Fruit fly (Drosophila melanogaster) whole organism, embryonic: ENCODE results near the gene CG7304.

Experiments used
- Abd-B ChIP-seq: fragments of 200-800 bp; sonication (Bioruptor generic); optimal IDR thresholded peaks from 2 replicates; lab custom pipeline; 2018; ENCODE audit warnings: missing biosample characterization, mild to moderate bottlenecking, missing genetic modification characterization, moderate library complexity
- CG10209 ChIP-seq: fragments of 200-800 bp; sonication (Bioruptor generic); optimal IDR thresholded peaks from 3 replicates; lab custom pipeline; 2017; ENCODE audit warnings: missing biosample characterization, mild to moderate bottlenecking, missing genetic modification characterization, missing genetic modification reagents
- CG10431 ChIP-seq: fragments of 200-800 bp; sonication (Bioruptor generic); optimal IDR thresholded peaks from 3 replicates; lab custom pipeline; 2018; ENCODE audit warnings: missing biosample characterization, mild to moderate bottlenecking, missing genetic modification characterization
- CG11504 ChIP-seq: fragments of 200-800 bp; sonication (Bioruptor generic); optimal IDR thresholded peaks from 3 replicates; lab custom pipeline; 2019; ENCODE audit warnings: missing biosample characterization, mild to moderate bottlenecking, missing genetic modification characterization, moderate library complexity
- CG1233 ChIP-seq: fragments of 200-800 bp; sonication (Bioruptor generic); optimal IDR thresholded peaks from 4 replicates; lab custom pipeline; 2018; ENCODE audit warnings: missing biosample characterization, mild to moderate bottlenecking, missing genetic modification characterization
- CG12391 ChIP-seq: fragments of 200-800 bp; sonication (Bioruptor generic); optimal IDR thresholded peaks from 3 replicates; lab custom pipeline; 2018; ENCODE audit warnings: missing biosample characterization, mild to moderate bottlenecking, missing genetic modification characterization, moderate library complexity
- CG13424 ChIP-seq: fragments of 200-800 bp; sonication (Bioruptor generic); optimal IDR thresholded peaks from 2 replicates; lab custom pipeline; 2019; ENCODE audit warnings: missing biosample characterization, mild to moderate bottlenecking, missing genetic modification characterization, moderate library complexity
- CG14050 ChIP-seq: fragments of 200-800 bp; sonication (Bioruptor generic); IDR thresholded peaks from 3 replicates; pipeline ENCODE4 v1.3.6; 2022; ENCODE audit warnings: missing biosample characterization, missing genetic modification characterization
- CG15011 ChIP-seq: fragments of 200-800 bp; sonication (Bioruptor generic); optimal IDR thresholded peaks from 3 replicates; lab custom pipeline; 2018; ENCODE audit warnings: missing biosample characterization, mild to moderate bottlenecking, missing genetic modification characterization
- CG1602 ChIP-seq: fragments of 200-800 bp; sonication (Bioruptor generic); optimal IDR thresholded peaks from 3 replicates; lab custom pipeline; 2016; ENCODE audit warnings: missing biosample characterization, missing genetic modification characterization
- CG17361 ChIP-seq: fragments of 200-800 bp; sonication (Bioruptor generic); IDR thresholded peaks from 3 replicates; pipeline ENCODE4 v1.3.6; 2022; ENCODE audit warnings: missing biosample characterization, missing genetic modification characterization
- CG17385 ChIP-seq: fragments of 200-800 bp; sonication (Bioruptor generic); optimal IDR thresholded peaks from 3 replicates; lab custom pipeline; 2018; ENCODE audit warnings: missing biosample characterization, mild to moderate bottlenecking, missing genetic modification characterization
- CG17829 ChIP-seq: fragments of 200-800 bp; optimal IDR thresholded peaks from 2 replicates; lab custom pipeline; 2019; ENCODE audit warnings: missing biosample characterization, mild to moderate bottlenecking, missing genetic modification characterization, moderate library complexity
- CG34224 ChIP-seq: fragments of 200-800 bp; sonication (Bioruptor generic); IDR thresholded peaks from 3 replicates; pipeline ENCODE4 v1.3.6; 2022; ENCODE audit warnings: missing biosample characterization, missing genetic modification characterization; ENCODE audit not compliant: partially characterized antibody
- CG3995 ChIP-seq: fragments of 200-800 bp; sonication (Bioruptor generic); optimal IDR thresholded peaks from 3 replicates; lab custom pipeline; 2016; ENCODE audit warnings: missing biosample characterization, missing genetic modification characterization
- CG4404 ChIP-seq: fragments of 200-800 bp; sonication (Bioruptor generic); IDR thresholded peaks from 2 replicates; pipeline ENCODE4 v1.3.6; 2022; ENCODE audit warnings: missing biosample characterization, missing genetic modification characterization
- CG4820 ChIP-seq: fragments of 200-800 bp; sonication (Bioruptor generic); optimal IDR thresholded peaks from 3 replicates; lab custom pipeline; 2016; ENCODE audit warnings: missing biosample characterization, missing genetic modification characterization
- CG5180 ChIP-seq: fragments of 200-800 bp; sonication (Bioruptor generic); optimal IDR thresholded peaks from 3 replicates; lab custom pipeline; 2017; ENCODE audit warnings: missing biosample characterization, missing genetic modification characterization, mild to moderate bottlenecking, moderate library complexity, missing genetic modification reagents
- CG7987 ChIP-seq: fragments of 200-800 bp; sonication (Bioruptor generic); optimal IDR thresholded peaks from 2 replicates; lab custom pipeline; 2018; ENCODE audit warnings: missing biosample characterization, mild to moderate bottlenecking, missing genetic modification characterization, moderate library complexity
- CG8944 ChIP-seq: fragments of 200-800 bp; sonication (Bioruptor generic); optimal IDR thresholded peaks from 3 replicates; lab custom pipeline; 2016; ENCODE audit warnings: missing biosample characterization, missing genetic modification characterization
- CG9797 ChIP-seq: fragments of 200-800 bp; sonication (Bioruptor generic); optimal IDR thresholded peaks from 3 replicates; lab custom pipeline; 2018; ENCODE audit warnings: missing biosample characterization, mild to moderate bottlenecking, missing genetic modification characterization
- CG9817 ChIP-seq: fragments of 200-800 bp; sonication (Bioruptor generic); optimal IDR thresholded peaks from 2 replicates; lab custom pipeline; 2018; ENCODE audit warnings: missing biosample characterization, mild to moderate bottlenecking, missing genetic modification characterization, moderate library complexity
- Chrac-16 ChIP-seq: fragments of 200-800 bp; sonication (Bioruptor generic); optimal IDR thresholded peaks from 3 replicates; lab custom pipeline; 2016; ENCODE audit warnings: missing biosample characterization, missing genetic modification characterization
- D19B ChIP-seq: fragments of 200-800 bp; sonication (Bioruptor generic); optimal IDR thresholded peaks from 2 replicates; lab custom pipeline; 2017; ENCODE audit warnings: missing biosample characterization, mild to moderate bottlenecking, missing genetic modification characterization
- H15 ChIP-seq: fragments of 200-800 bp; sonication (Bioruptor generic); IDR thresholded peaks from 3 replicates; pipeline ENCODE4 v1.3.6; 2022; ENCODE audit warnings: missing biosample characterization, missing genetic modification characterization
- HmgD ChIP-seq: fragments of 200-800 bp; sonication (Bioruptor generic); optimal IDR thresholded peaks from 3 replicates; lab custom pipeline; 2016; ENCODE audit warnings: missing biosample characterization, missing genetic modification characterization
- NC2β ChIP-seq: fragments of 200-800 bp; sonication (Bioruptor generic); optimal IDR thresholded peaks from 2 replicates; lab custom pipeline; 2016; ENCODE audit warnings: missing biosample characterization, missing genetic modification characterization
- Oaz ChIP-seq: fragments of 200-800 bp; sonication (Bioruptor generic); IDR thresholded peaks from 2 replicates; pipeline ENCODE4 v1.3.6; 2022; ENCODE audit warnings: missing biosample characterization, missing genetic modification characterization
- Opbp ChIP-seq: fragments of 200-800 bp; sonication (Bioruptor generic); IDR thresholded peaks from 3 replicates; pipeline ENCODE4 v1.3.6; 2022; ENCODE audit warnings: missing biosample characterization, missing genetic modification characterization; ENCODE audit not compliant: partially characterized antibody
- Sox100B ChIP-seq: fragments of 200-800 bp; sonication (Bioruptor generic); optimal IDR thresholded peaks from 3 replicates; lab custom pipeline; 2018; ENCODE audit warnings: missing biosample characterization, mild to moderate bottlenecking, missing genetic modification characterization
- amos ChIP-seq: fragments of 200-800 bp; sonication (Bioruptor generic); IDR thresholded peaks from 2 replicates; pipeline ENCODE4 v1.3.6; 2022; ENCODE audit warnings: missing biosample characterization, missing genetic modification characterization; ENCODE audit not compliant: partially characterized antibody
- dan ChIP-seq: fragments of 200-800 bp; sonication (Bioruptor generic); IDR thresholded peaks from 2 replicates; pipeline ENCODE4 v1.3.6; 2022; ENCODE audit warnings: missing biosample characterization, missing genetic modification characterization
- en ChIP-seq: fragments of 200-800 bp; sonication (Bioruptor generic); optimal IDR thresholded peaks from 2 replicates; lab custom pipeline; 2016; ENCODE audit warnings: missing biosample characterization, missing genetic modification characterization
- grn ChIP-seq: fragments of 200-800 bp; sonication (Bioruptor generic); optimal IDR thresholded peaks from 3 replicates; lab custom pipeline; 2017; ENCODE audit warnings: missing biosample characterization, missing genetic modification characterization
- gsb-n ChIP-seq: fragments of 200-800 bp; sonication (Bioruptor generic); optimal IDR thresholded peaks from 3 replicates; lab custom pipeline; 2018; ENCODE audit warnings: missing biosample characterization, mild to moderate bottlenecking, missing genetic modification characterization
- hkb ChIP-seq, 2 experiments: fragments of 200-800 bp in 1 of 2; fragments of >200 bp in 1 of 2; sonication (Bioruptor generic) in 1 of 2; IDR thresholded peaks in 1 of 2; optimal IDR thresholded peaks in 1 of 2; 2 replicates each; pipeline versions ENCODE4 v1.3.6 to Lab custom; 2017 to 2022; ENCODE audit warnings: missing biosample characterization in 1 of 2, missing genetic modification characterization in 1 of 2
- hth ChIP-seq: fragments of >200 bp; optimal IDR thresholded peaks from 2 replicates; lab custom pipeline; 2017; ENCODE audit warnings: inconsistent platforms
- kni ChIP-seq: fragments of 200-800 bp; sonication (Bioruptor generic); optimal IDR thresholded peaks from 3 replicates; lab custom pipeline; 2017; ENCODE audit warnings: mild to moderate bottlenecking, missing biosample characterization, missing genetic modification reagents, missing genetic modification characterization
- lov ChIP-seq, 2 experiments: fragments of 200-800 bp in 1 of 2; fragments of >200 bp in 1 of 2; sonication (Bioruptor generic) in 1 of 2; IDR thresholded peaks in 1 of 2; optimal IDR thresholded peaks in 1 of 2; 2 replicates in 1 of 2; 3 replicates in 1 of 2; pipeline versions ENCODE4 v1.3.6 to Lab custom; 2017 to 2022; ENCODE audit warnings: missing biosample characterization in 1 of 2, missing genetic modification characterization in 1 of 2
- maf-S ChIP-seq: fragments of 200-800 bp; sonication (Bioruptor generic); optimal IDR thresholded peaks from 2 replicates; lab custom pipeline; 2016; ENCODE audit warnings: missing biosample characterization, missing genetic modification characterization
- nerfin-2 ChIP-seq: fragments of 200-800 bp; sonication (Bioruptor generic); IDR thresholded peaks from 2 replicates; pipeline ENCODE4 v1.3.6; 2022; ENCODE audit warnings: missing biosample characterization, missing genetic modification characterization; ENCODE audit not compliant: partially characterized antibody
- oc ChIP-seq: fragments of 200-800 bp; sonication (Bioruptor generic); optimal IDR thresholded peaks from 2 replicates; lab custom pipeline; 2018; ENCODE audit warnings: missing biosample characterization, mild to moderate bottlenecking, missing genetic modification characterization, moderate library complexity
- p53 ChIP-seq: fragments of 200-800 bp; sonication (Bioruptor generic); optimal IDR thresholded peaks from 2 replicates; lab custom pipeline; 2016; ENCODE audit warnings: missing biosample characterization, missing genetic modification characterization
- peb ChIP-seq: fragments of 200-800 bp; sonication (Bioruptor generic); IDR thresholded peaks from 2 replicates; pipeline ENCODE4 v1.3.6; 2022; ENCODE audit warnings: missing biosample characterization, missing genetic modification characterization
- pfk ChIP-seq: fragments of 200-800 bp; sonication (Bioruptor generic); optimal IDR thresholded peaks from 2 replicates; lab custom pipeline; 2018; ENCODE audit warnings: missing biosample characterization, mild to moderate bottlenecking, missing genetic modification characterization, moderate library complexity
- pros ChIP-seq: fragments of 200-800 bp; sonication (Bioruptor generic); optimal IDR thresholded peaks from 3 replicates; lab custom pipeline; 2019; ENCODE audit warnings: missing biosample characterization, mild to moderate bottlenecking, missing genetic modification characterization, moderate library complexity
- schlank ChIP-seq: fragments of 200-800 bp; sonication (Bioruptor generic); optimal IDR thresholded peaks from 2 replicates; lab custom pipeline; 2018; ENCODE audit warnings: missing biosample characterization, mild to moderate bottlenecking, missing genetic modification characterization
- slou ChIP-seq: fragments of 200-800 bp; sonication (Bioruptor generic); optimal IDR thresholded peaks from 3 replicates; lab custom pipeline; 2016; ENCODE audit warnings: missing biosample characterization, missing genetic modification characterization
- slp2 ChIP-seq: fragments of 200-800 bp; sonication (Bioruptor generic); optimal IDR thresholded peaks from 2 replicates; lab custom pipeline; 2016; ENCODE audit warnings: missing biosample characterization, missing genetic modification characterization
- tap ChIP-seq: fragments of 200-800 bp; optimal IDR thresholded peaks from 3 replicates; lab custom pipeline; 2019; ENCODE audit warnings: missing biosample characterization, mild to moderate bottlenecking, missing genetic modification characterization, moderate library complexity
- vvl ChIP-seq: fragments of 200-800 bp; sonication (Bioruptor generic); IDR thresholded peaks from 2 replicates; pipeline ENCODE4 v1.3.6; 2022; ENCODE audit warnings: missing biosample characterization, missing genetic modification characterization

CG7304 gene

DNA sequence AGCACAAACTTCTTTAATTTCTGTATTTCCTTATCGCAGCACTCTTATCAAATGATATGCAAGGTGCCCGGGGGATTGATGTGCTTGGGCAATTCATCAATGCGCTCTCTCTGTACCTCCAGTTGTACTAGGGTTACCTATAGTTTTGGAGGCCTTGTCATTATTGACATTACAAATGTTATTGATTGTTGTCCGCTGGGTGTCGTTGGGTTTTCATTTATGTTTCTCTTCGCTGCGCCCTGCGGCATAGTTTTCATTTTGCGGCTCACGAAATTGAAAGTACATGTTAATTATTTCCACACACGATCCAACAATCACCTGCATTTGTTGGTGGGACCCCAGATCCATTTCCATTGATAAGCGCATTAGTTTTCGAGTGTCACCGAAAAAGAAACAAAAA lies 26.7 kb downstream of the CG7304 start (continued):
- peak; percentile 28 for TF ChIP-seq oc (tag; lab: Kevin White, UChicago)
- no peak for TF ChIP-seq pfk (GFP tag; lab: Kevin White, UChicago)
- TF ChIP-seq Chrac-16 (GFP tag; lab: Kevin White, UChicago) = no peak
- TF ChIP-seq Sox100B = peak; percentile 42
- TF ChIP-seq peb (GFP tag; lab: Robert Waterston, UW) = no peak
- no peak for TF ChIP-seq amos (GFP tag; lab: Robert Waterston, UW)
- TF ChIP-seq CG17361 (GFP tag; lab: Robert Waterston, UW) = no peak
- TF ChIP-seq CG4820 (GFP tag; lab: Kevin White, UChicago) = no peak
- TF ChIP-seq CG9797 (GFP tag; lab: Kevin White, UChicago) = no peak
- no peak for TF ChIP-seq slp2 (GFP tag; lab: Kevin White, UChicago)
- TF ChIP-seq CG1602 (GFP tag; lab: Kevin White, UChicago) = no peak
- no peak for TF ChIP-seq CG10209 (GFP tag; lab: Kevin White, UChicago)
- no peak for TF ChIP-seq HmgD
- no peak for TF ChIP-seq tap (tag; lab: Kevin White, UChicago)
- no peak for TF ChIP-seq Opbp
- no peak for TF ChIP-seq dan (GFP tag; lab: Robert Waterston, UW)
- no peak for TF ChIP-seq lov (optimal IDR thresholded peaks at IDR 0.05; lab: Kevin White, UChicago)
- no peak for TF ChIP-seq lov (GFP tag; IDR thresholded peaks at IDR 0.05; lab: Robert Waterston, UW)
- no peak for TF ChIP-seq en (GFP tag; lab: Kevin White, UChicago)
- no peak for TF ChIP-seq p53 (GFP tag; lab: Kevin White, UChicago)
- no peak for TF ChIP-seq slou (GFP tag; lab: Kevin White, UChicago)
- TF ChIP-seq CG5180 (GFP tag; lab: Kevin White, UChicago) = no peak
- no peak for TF ChIP-seq CG4404 (GFP tag; lab: Robert Waterston, UW)
- TF ChIP-seq hkb (optimal IDR thresholded peaks at IDR 0.05; lab: Kevin White, UChicago) = no peak
- no peak for TF ChIP-seq hkb (GFP tag; IDR thresholded peaks at IDR 0.05; lab: Robert Waterston, UW)
- TF ChIP-seq CG14050 (GFP tag; lab: Robert Waterston, UW) = no peak
- TF ChIP-seq CG10431 = peak; percentile 54
- peak; percentile 61 for TF ChIP-seq grn (GFP tag; lab: Kevin White, UChicago)
- TF ChIP-seq NC2β (GFP tag; lab: Kevin White, UChicago) = no peak
- peak; percentile 39 for TF ChIP-seq CG1233 (GFP tag; lab: Kevin White, UChicago)
- TF ChIP-seq Oaz = no peak
- no peak for TF ChIP-seq CG15011 (GFP tag; lab: Kevin White, UChicago)
- TF ChIP-seq CG34224 (GFP tag; lab: Robert Waterston, UW) = no peak
- TF ChIP-seq H15 = no peak
- TF ChIP-seq CG13424 (tag; lab: Kevin White, UChicago) = no peak
- TF ChIP-seq CG17385 = no peak
- no peak for TF ChIP-seq hth (lab: Kevin White, UChicago)
- TF ChIP-seq CG3995 (GFP tag; lab: Kevin White, UChicago) = no peak
- TF ChIP-seq CG8944 (GFP tag; lab: Kevin White, UChicago) = no peak
- no peak for TF ChIP-seq nerfin-2 (GFP tag; lab: Robert Waterston, UW)
- TF ChIP-seq schlank = no peak
- no peak for TF ChIP-seq D19B (GFP tag; lab: Kevin White, UChicago)
- no peak for TF ChIP-seq Abd-B
- no peak for TF ChIP-seq pros
- TF ChIP-seq CG9817 (tag; lab: Kevin White, UChicago) = no peak
- no peak for TF ChIP-seq CG7987
- TF ChIP-seq CG11504 (tag; lab: Kevin White, UChicago) = no peak
- TF ChIP-seq CG17829 (tag; lab: Kevin White, UChicago) = no peak
- TF ChIP-seq maf-S (GFP tag; lab: Kevin White, UChicago) = no peak
- no peak for TF ChIP-seq CG12391 (tag; lab: Kevin White, UChicago)
- no peak for TF ChIP-seq gsb-n
- peak; percentile 82 for TF ChIP-seq kni
- peak; percentile 41 for TF ChIP-seq vvl (GFP tag; lab: Robert Waterston, UW)
